Worm (Caenorhabditis elegans) whole organism, L1 larva: ENCODE results near the gene clec-146.
A peak's percentile ranks its signal among the peaks of the same experiment; 100 is the strongest.

ENCODE experiments used
- aly-2 ChIP-seq: fragments of 150-350 bp; optimal IDR thresholded peaks from 2 replicates; lab custom pipeline; 2014; ENCODE audit warnings: missing biosample characterization, missing genetic modification characterization
- fos-1 ChIP-seq: fragments of 150-350 bp; optimal IDR thresholded peaks from 2 replicates; lab custom pipeline; 2014; ENCODE audit warnings: missing biosample characterization, missing genetic modification characterization
- lin-35 ChIP-seq, 2 experiments: fragments of 150-350 bp; optimal IDR thresholded peaks; 2 replicates each; lab custom pipeline; 2014; ENCODE audit warnings: missing biosample characterization in 2 of 2, missing genetic modification characterization in 2 of 2, missing genetic modification reagents in 2 of 2
- lsy-2 ChIP-seq, 2 experiments: fragments of 150-350 bp; optimal IDR thresholded peaks; 2 replicates each; lab custom pipeline; 2014; ENCODE audit warnings: missing biosample characterization in 2 of 2, missing genetic modification characterization in 2 of 2
- snpc-4 ChIP-seq: fragments of 150-350 bp; optimal IDR thresholded peaks from 2 replicates; lab custom pipeline; 2014; ENCODE audit warnings: missing biosample characterization, missing genetic modification characterization
- unc-86 ChIP-seq: sonication (generic microtip); optimal IDR thresholded peaks from 2 replicates; lab custom pipeline; 2016; ENCODE audit warnings: missing genetic modification characterization, missing compliant biosample characterization

DNA sequence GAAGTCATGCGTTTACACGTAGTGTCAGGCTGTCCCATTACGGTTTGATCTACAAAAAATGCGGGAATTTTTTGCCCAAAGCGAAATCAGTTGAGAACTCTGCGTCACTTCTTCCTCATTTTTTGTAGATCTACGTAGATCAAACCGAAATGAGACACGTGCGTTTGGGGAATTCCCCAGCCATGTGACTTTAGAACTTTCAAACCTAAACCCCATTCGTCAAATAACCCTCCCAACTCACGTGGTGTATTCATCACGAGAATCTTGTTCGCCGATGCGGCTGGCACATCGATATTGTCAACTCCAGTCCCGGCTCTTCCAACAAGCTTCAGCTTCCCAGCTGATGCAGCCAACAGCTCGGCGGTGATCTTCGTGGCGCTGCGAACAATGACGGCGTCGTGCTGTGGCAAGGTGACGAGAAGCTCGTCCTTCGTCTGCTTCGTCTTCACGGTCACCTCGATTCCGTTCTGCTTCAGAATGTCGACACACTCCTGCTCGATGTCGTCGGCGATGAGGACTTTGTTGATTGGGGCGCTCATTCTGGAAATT, 44.4 kb upstream of the clec-146 start, which contains the start of gene phdh-1:
- no peak for TF ChIP-seq aly-2 (tag; lab: Kevin White, UChicago)
- TF ChIP-seq fos-1 (tag; lab: Kevin White, UChicago), result no peak
- TF ChIP-seq snpc-4 (tag; lab: Kevin White, UChicago), result no peak
- TF ChIP-seq unc-86 (tag; lab: Kevin White, UChicago), result no peak
- no peak for TF ChIP-seq lsy-2 (tag; optimal IDR thresholded peaks at IDR 0.05; lab: Kevin White, UChicago)
- peak in 1 of 2 experiments; percentile 44 for TF ChIP-seq lin-35 (GFP tag; optimal IDR thresholded peaks at IDR 0.05; lab: Kevin White, UChicago)
